Worm (Caenorhabditis elegans) whole organism, L2 larva: ENCODE data around the gene mlc-7.

ENCODE experiments used
- C34F6.9 ChIP-seq: fragments of 150-350 bp; optimal IDR thresholded peaks from 2 replicates; lab custom pipeline; 2014; ENCODE audit warnings: missing biosample characterization, missing genetic modification characterization
- F13H6.1 ChIP-seq: sonication (generic microtip); optimal IDR thresholded peaks from 2 replicates; lab custom pipeline; 2016; ENCODE audit warnings: missing genetic modification characterization, missing compliant biosample characterization
- R02D3.7 ChIP-seq: fragments of 150-350 bp; optimal IDR thresholded peaks from 2 replicates; lab custom pipeline; 2014; ENCODE audit warnings: missing biosample characterization, missing genetic modification characterization
- ZK546.5 ChIP-seq: sonication (generic microtip); optimal IDR thresholded peaks from 2 replicates; lab custom pipeline; 2017; ENCODE audit warnings: missing biosample characterization, missing genetic modification characterization
- alr-1 ChIP-seq: fragments of 150-350 bp; optimal IDR thresholded peaks from 2 replicates; lab custom pipeline; 2014; ENCODE audit warnings: missing biosample characterization, missing genetic modification characterization
- aly-2 ChIP-seq: fragments of 150-350 bp; optimal IDR thresholded peaks from 2 replicates; lab custom pipeline; 2014; ENCODE audit warnings: missing biosample characterization, missing genetic modification characterization
- blmp-1 ChIP-seq: sonication (generic microtip); optimal IDR thresholded peaks from 2 replicates; lab custom pipeline; 2017; ENCODE audit warnings: missing genetic modification characterization, mild to moderate bottlenecking, missing compliant biosample characterization, antibody characterized with exemption, moderate library complexity; ENCODE audit not compliant: insufficient read depth
- ceh-16 ChIP-seq: fragments of 150-350 bp; optimal IDR thresholded peaks from 2 replicates; lab custom pipeline; 2014; ENCODE audit warnings: missing biosample characterization, missing genetic modification characterization
- dmd-4 ChIP-seq: sonication (generic microtip); optimal IDR thresholded peaks from 2 replicates; lab custom pipeline; 2017; ENCODE audit warnings: missing biosample characterization, missing genetic modification characterization
- egl-27 ChIP-seq: sonication (generic microtip); optimal IDR thresholded peaks from 3 replicates; lab custom pipeline; 2017; ENCODE audit warnings: missing biosample characterization, missing genetic modification reagents, missing genetic modification characterization
- elt-1 ChIP-seq: fragments of 150-350 bp; optimal IDR thresholded peaks from 2 replicates; lab custom pipeline; 2014; ENCODE audit warnings: missing biosample characterization, missing genetic modification characterization
- elt-3 ChIP-seq: sonication (generic microtip); optimal IDR thresholded peaks from 2 replicates; lab custom pipeline; 2017; ENCODE audit warnings: missing biosample characterization, missing genetic modification characterization
- fos-1 ChIP-seq: fragments of 150-350 bp; optimal IDR thresholded peaks from 2 replicates; lab custom pipeline; 2014; ENCODE audit warnings: missing biosample characterization, missing genetic modification characterization
- gmeb-1 ChIP-seq: fragments of 150-350 bp; optimal IDR thresholded peaks from 2 replicates; lab custom pipeline; 2014; ENCODE audit warnings: missing biosample characterization, missing genetic modification characterization
- lin-11 ChIP-seq: fragments of 150-350 bp; sonication (generic microtip); optimal IDR thresholded peaks from 2 replicates; lab custom pipeline; 2014; ENCODE audit warnings: missing biosample characterization, missing genetic modification characterization, inconsistent platforms, mixed read lengths
- lin-13 ChIP-seq: fragments of 150-350 bp; optimal IDR thresholded peaks from 2 replicates; lab custom pipeline; 2014; ENCODE audit warnings: missing biosample characterization, missing genetic modification reagents, missing genetic modification characterization
- lsy-2 ChIP-seq, 2 experiments: fragments of 150-350 bp in 1 of 2; sonication (generic microtip) in 1 of 2; optimal IDR thresholded peaks; 2 replicates each; lab custom pipeline; 2014 to 2017; ENCODE audit warnings: missing biosample characterization in 2 of 2, missing genetic modification characterization in 2 of 2
- mab-5 ChIP-seq: fragments of 150-350 bp; optimal IDR thresholded peaks from 2 replicates; lab custom pipeline; 2014; ENCODE audit warnings: missing biosample characterization, missing genetic modification characterization
- mbf-1 ChIP-seq: sonication (generic microtip); optimal IDR thresholded peaks from 2 replicates; lab custom pipeline; 2017; ENCODE audit warnings: missing biosample characterization, missing genetic modification characterization
- mdl-1 ChIP-seq, 2 experiments: fragments of 150-350 bp in 1 of 2; sonication (generic microtip) in 1 of 2; optimal IDR thresholded peaks; 2 replicates each; lab custom pipeline; 2017; ENCODE audit warnings: missing biosample characterization in 2 of 2, missing genetic modification characterization in 2 of 2
- nhr-11 ChIP-seq: fragments of 150-350 bp; optimal IDR thresholded peaks from 2 replicates; lab custom pipeline; 2014; ENCODE audit warnings: missing biosample characterization, missing genetic modification characterization
- nhr-12 ChIP-seq: fragments of 150-350 bp; optimal IDR thresholded peaks from 2 replicates; lab custom pipeline; 2014; ENCODE audit warnings: missing biosample characterization, missing genetic modification characterization
- nhr-129 ChIP-seq: fragments of 150-350 bp; optimal IDR thresholded peaks from 2 replicates; lab custom pipeline; 2014; ENCODE audit warnings: missing biosample characterization, missing genetic modification characterization
- nhr-23 ChIP-seq: fragments of 150-350 bp; optimal IDR thresholded peaks from 2 replicates; lab custom pipeline; 2014; ENCODE audit warnings: missing biosample characterization, missing genetic modification reagents, missing genetic modification characterization
- nhr-237 ChIP-seq: fragments of 150-350 bp; optimal IDR thresholded peaks from 2 replicates; lab custom pipeline; 2014; ENCODE audit warnings: missing biosample characterization, missing genetic modification characterization
- nhr-25 ChIP-seq: fragments of 150-350 bp; sonication (generic microtip); optimal IDR thresholded peaks from 3 replicates; lab custom pipeline; 2014; ENCODE audit warnings: missing biosample characterization, missing genetic modification characterization
- nhr-6 ChIP-seq: fragments of 150-350 bp; optimal IDR thresholded peaks from 2 replicates; lab custom pipeline; 2014; ENCODE audit warnings: missing biosample characterization, missing genetic modification characterization
- nhr-77 ChIP-seq: fragments of 150-350 bp; optimal IDR thresholded peaks from 2 replicates; lab custom pipeline; 2014; ENCODE audit warnings: missing biosample characterization, missing genetic modification characterization
- sem-4 ChIP-seq: fragments of 150-350 bp; optimal IDR thresholded peaks from 2 replicates; lab custom pipeline; 2014; ENCODE audit warnings: missing biosample characterization, missing genetic modification reagents, missing genetic modification characterization
- skn-1 ChIP-seq: sonication (generic microtip); optimal IDR thresholded peaks from 2 replicates; lab custom pipeline; 2017; ENCODE audit warnings: missing biosample characterization, missing genetic modification characterization
- sma-3 ChIP-seq: sonication (generic microtip); optimal IDR thresholded peaks from 2 replicates; lab custom pipeline; 2016; ENCODE audit warnings: missing genetic modification reagents, missing genetic modification characterization, missing compliant biosample characterization
- sma-9 ChIP-seq, 2 experiments: fragments of 150-350 bp in 1 of 2; sonication (generic microtip) in 1 of 2; optimal IDR thresholded peaks; 2 replicates each; lab custom pipeline; 2014 to 2016; ENCODE audit warnings: missing genetic modification characterization in 2 of 2, mild to moderate bottlenecking in 1 of 2, missing biosample characterization in 1 of 2, missing compliant biosample characterization in 1 of 2, missing genetic modification reagents in 1 of 2, moderate library complexity in 1 of 2
- snpc-4 ChIP-seq: fragments of 150-350 bp; optimal IDR thresholded peaks from 2 replicates; lab custom pipeline; 2014; ENCODE audit warnings: missing biosample characterization, missing genetic modification characterization
- unc-39 ChIP-seq: fragments of 150-350 bp; optimal IDR thresholded peaks from 2 replicates; lab custom pipeline; 2014; ENCODE audit warnings: missing biosample characterization, missing genetic modification characterization
- unc-55 ChIP-seq: fragments of 150-350 bp; sonication (generic microtip); optimal IDR thresholded peaks from 3 replicates; lab custom pipeline; 2014; ENCODE audit warnings: missing biosample characterization, missing genetic modification reagents, missing genetic modification characterization
- unc-62 ChIP-seq: fragments of 150-350 bp; optimal IDR thresholded peaks from 2 replicates; lab custom pipeline; 2014; ENCODE audit warnings: missing biosample characterization, missing genetic modification reagents, missing genetic modification characterization
- zag-1 ChIP-seq: fragments of 150-350 bp; optimal IDR thresholded peaks from 2 replicates; lab custom pipeline; 2014; ENCODE audit warnings: missing biosample characterization, missing genetic modification characterization
- ztf-1 ChIP-seq: fragments of 200-800 bp; sonication (Bioruptor generic); conservative IDR thresholded peaks from 2 replicates; pipeline ENCODE4 v1.3.6; 2022; ENCODE audit warnings: missing genetic modification characterization, missing compliant biosample characterization
- ztf-11 ChIP-seq: sonication (generic microtip); optimal IDR thresholded peaks from 2 replicates; lab custom pipeline; 2017; ENCODE audit warnings: missing biosample characterization, missing genetic modification characterization
- ztf-4 ChIP-seq: fragments of 150-350 bp; optimal IDR thresholded peaks from 2 replicates; lab custom pipeline; 2014; ENCODE audit warnings: missing biosample characterization, missing genetic modification characterization

Gene mlc-7

DNA sequence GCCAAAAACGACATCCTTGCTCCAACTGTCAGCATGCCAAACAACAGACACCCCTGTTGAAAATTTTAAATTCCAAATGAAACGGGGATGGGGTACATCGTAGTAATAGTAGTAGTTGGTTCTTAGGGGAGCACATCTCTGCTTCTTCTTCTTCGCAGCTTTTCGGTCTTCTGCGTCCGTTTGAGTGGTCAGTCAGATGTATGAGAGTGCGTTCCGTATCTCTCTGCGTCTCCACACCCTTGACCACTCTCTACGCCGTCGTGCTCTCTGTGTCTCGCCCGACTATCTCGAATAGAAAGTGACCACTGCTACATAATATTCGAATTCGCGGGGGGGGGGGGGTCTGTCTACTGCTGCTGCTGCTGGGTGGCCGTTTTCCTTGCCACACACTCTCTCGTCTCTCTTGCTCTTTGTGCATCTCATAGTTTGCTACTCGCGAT, 38.4 kb upstream of the mlc-7 start:
- peak; percentile 54 for TF ChIP-seq unc-55 (GFP tag; lab: Kevin White, UChicago)
- peak; percentile 36 for TF ChIP-seq zag-1 (tag; lab: Kevin White, UChicago)
- no peak for TF ChIP-seq snpc-4 (tag; lab: Kevin White, UChicago)
- no peak for TF ChIP-seq ztf-4 (tag; lab: Kevin White, UChicago)
- TF ChIP-seq mdl-1 (tag; optimal IDR thresholded peaks at IDR 0.05; lab: Kevin White, UChicago): peak in 1 of 2 experiments; percentile 40
- peak in 1 of 2 experiments; percentile 67 for TF ChIP-seq lsy-2 (tag; optimal IDR thresholded peaks at IDR 0.05; lab: Kevin White, UChicago)
- TF ChIP-seq aly-2: no peak
- peak; percentile 41 for TF ChIP-seq sem-4 (tag; lab: Kevin White, UChicago)
- no peak for TF ChIP-seq ZK546.5 (tag; lab: Kevin White, UChicago)
- TF ChIP-seq F13H6.1 (tag; lab: Kevin White, UChicago): peak; percentile 99
- peak; percentile 87 for TF ChIP-seq sma-9 (GFP tag; optimal IDR thresholded peaks at IDR 0.05; lab: Kevin White, UChicago)
- TF ChIP-seq sma-9 (tag; optimal IDR thresholded peaks at IDR 0.05; lab: Kevin White, UChicago): no peak
- TF ChIP-seq C34F6.9: peak; percentile 16
- peak; percentile 27 for TF ChIP-seq lin-11 (tag; lab: Kevin White, UChicago)
- peak; percentile 7 for TF ChIP-seq fos-1 (tag; lab: Kevin White, UChicago)
- TF ChIP-seq skn-1 (tag; lab: Kevin White, UChicago): no peak
- peak; percentile 9 for TF ChIP-seq blmp-1 (tag; lab: Kevin White, UChicago)
- peak; percentile 35 for TF ChIP-seq mab-5 (tag; lab: Kevin White, UChicago)
- TF ChIP-seq lin-13: peak; percentile 62

DNA sequence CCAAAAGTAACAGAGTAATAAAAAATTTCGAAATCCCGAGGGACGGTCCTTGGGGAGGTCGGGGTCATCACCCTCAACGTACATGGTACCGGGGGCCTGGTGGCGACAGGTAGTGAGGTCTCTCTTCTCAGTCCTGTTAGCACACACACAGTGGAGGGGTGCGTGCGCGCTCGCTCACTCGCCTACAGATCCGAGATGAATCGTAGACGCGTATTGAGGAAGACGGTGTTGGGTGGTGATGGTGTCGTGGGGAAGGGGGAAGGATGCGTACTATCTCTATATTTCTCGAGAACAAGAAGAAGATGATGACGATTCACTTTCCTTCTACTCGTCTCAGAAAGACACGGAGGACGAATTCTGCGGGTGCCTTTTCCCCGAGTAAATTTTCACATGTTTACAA, 37.4 kb upstream of the mlc-7 start:
- TF ChIP-seq nhr-12 (tag; lab: Kevin White, UChicago): no peak
- no peak for TF ChIP-seq unc-62 (GFP tag; lab: Kevin White, UChicago)
- no peak for TF ChIP-seq nhr-11 (tag; lab: Kevin White, UChicago)
- no peak for TF ChIP-seq zag-1 (tag; lab: Kevin White, UChicago)
- no peak for TF ChIP-seq unc-55 (GFP tag; lab: Kevin White, UChicago)
- no peak for TF ChIP-seq nhr-6 (tag; lab: Kevin White, UChicago)
- TF ChIP-seq sma-9 (GFP tag; optimal IDR thresholded peaks at IDR 0.05; lab: Kevin White, UChicago): no peak
- no peak for TF ChIP-seq sma-9 (tag; optimal IDR thresholded peaks at IDR 0.05; lab: Kevin White, UChicago)
- TF ChIP-seq nhr-25 (tag; lab: Kevin White, UChicago): no peak
- no peak for TF ChIP-seq nhr-237 (tag; lab: Kevin White, UChicago)
- no peak for TF ChIP-seq fos-1 (tag; lab: Kevin White, UChicago)
- no peak for TF ChIP-seq ztf-4 (tag; lab: Kevin White, UChicago)
- no peak for TF ChIP-seq unc-39
- no peak for TF ChIP-seq mab-5 (tag; lab: Kevin White, UChicago)
- no peak for TF ChIP-seq egl-27 (tag; lab: Kevin White, UChicago)
- TF ChIP-seq gmeb-1 (tag; lab: Kevin White, UChicago): no peak
- no peak for TF ChIP-seq alr-1 (tag; lab: Kevin White, UChicago)
- TF ChIP-seq dmd-4 (tag; lab: Kevin White, UChicago): no peak
- no peak for TF ChIP-seq R02D3.7 (tag; lab: Kevin White, UChicago)

DNA sequence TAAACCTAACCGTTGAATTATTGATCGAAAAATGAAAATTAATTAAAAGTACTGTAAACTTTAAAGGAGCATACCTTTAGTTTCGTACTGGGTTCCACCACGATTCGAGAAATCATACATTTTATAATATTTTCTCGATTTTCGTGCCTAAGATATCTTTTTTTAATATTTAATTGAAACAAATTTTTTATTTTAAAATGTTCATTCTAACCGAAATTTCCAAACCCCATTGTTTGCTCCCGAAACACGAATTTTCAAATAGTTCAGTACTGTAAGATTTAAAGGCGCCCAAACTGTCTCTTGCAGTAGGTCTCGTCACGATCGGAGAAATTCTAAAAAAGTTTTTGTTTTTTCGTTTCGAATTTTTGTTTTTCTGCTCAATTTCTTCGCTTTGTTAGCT, 36.3 kb upstream of the mlc-7 start:
- no peak for TF ChIP-seq nhr-23
- TF ChIP-seq sma-3 (GFP tag; lab: Kevin White, UChicago): no peak
- no peak for TF ChIP-seq ZK546.5 (tag; lab: Kevin White, UChicago)
- no peak for TF ChIP-seq nhr-129 (tag; lab: Kevin White, UChicago)
- TF ChIP-seq ztf-1 (GFP tag; lab: Robert Waterston, UW): no peak
- no peak for TF ChIP-seq dmd-4 (tag; lab: Kevin White, UChicago)
- TF ChIP-seq nhr-11 (tag; lab: Kevin White, UChicago): no peak
- TF ChIP-seq unc-39: no peak
- TF ChIP-seq mbf-1 (tag; lab: Kevin White, UChicago): no peak
- no peak for TF ChIP-seq elt-3
- no peak for TF ChIP-seq ceh-16 (tag; lab: Kevin White, UChicago)
- TF ChIP-seq ztf-11 (tag; lab: Kevin White, UChicago): no peak
- TF ChIP-seq elt-1 (tag; lab: Kevin White, UChicago): no peak
- no peak for TF ChIP-seq alr-1 (tag; lab: Kevin White, UChicago)
- TF ChIP-seq nhr-77: no peak
- no peak for TF ChIP-seq sma-9 (GFP tag; optimal IDR thresholded peaks at IDR 0.05; lab: Kevin White, UChicago)
- TF ChIP-seq sma-9 (tag; optimal IDR thresholded peaks at IDR 0.05; lab: Kevin White, UChicago): no peak
